Worm (Caenorhabditis elegans) whole organism, L3 larva: ENCODE data around the gene C35A5.11.

ENCODE experiments used
- ZK546.5 ChIP-seq: sonication (generic microtip); optimal IDR thresholded peaks from 2 replicates; lab custom pipeline; 2017; ENCODE audit warnings: missing biosample characterization, missing genetic modification characterization
- ceh-82 ChIP-seq: fragments of 150-350 bp; optimal IDR thresholded peaks from 2 replicates; lab custom pipeline; 2014; ENCODE audit warnings: missing biosample characterization, missing genetic modification characterization
- egl-27 ChIP-seq: sonication (generic microtip); optimal IDR thresholded peaks from 4 replicates; lab custom pipeline; 2017; ENCODE audit warnings: missing biosample characterization, missing genetic modification reagents, missing genetic modification characterization
- elt-1 ChIP-seq: fragments of 150-350 bp; optimal IDR thresholded peaks from 2 replicates; lab custom pipeline; 2014; ENCODE audit warnings: missing biosample characterization, missing genetic modification characterization
- elt-3 ChIP-seq, 3 experiments: fragments of 150-350 bp in 1 of 3; sonication (generic microtip) in 2 of 3; optimal IDR thresholded peaks; 2 replicates in 2 of 3; 4 replicates in 1 of 3; lab custom pipeline; 2014 to 2017; ENCODE audit warnings: missing biosample characterization in 3 of 3, missing genetic modification characterization in 3 of 3
- fos-1 ChIP-seq: fragments of 150-350 bp; optimal IDR thresholded peaks from 2 replicates; lab custom pipeline; 2014; ENCODE audit warnings: missing biosample characterization, missing genetic modification characterization
- hmg-11 ChIP-seq: sonication (generic microtip); optimal IDR thresholded peaks from 2 replicates; lab custom pipeline; 2016; ENCODE audit warnings: missing genetic modification characterization, missing compliant biosample characterization
- mdl-1 ChIP-seq: fragments of 150-350 bp; optimal IDR thresholded peaks from 2 replicates; lab custom pipeline; 2014; ENCODE audit warnings: missing biosample characterization, missing genetic modification characterization
- nhr-12 ChIP-seq: fragments of 150-350 bp; optimal IDR thresholded peaks from 2 replicates; lab custom pipeline; 2014; ENCODE audit warnings: missing biosample characterization, missing genetic modification characterization
- pha-4 ChIP-seq: fragments of 150-350 bp; optimal IDR thresholded peaks from 2 replicates; lab custom pipeline; 2014; ENCODE audit warnings: missing biosample characterization, missing genetic modification reagents, missing genetic modification characterization
- snpc-4 ChIP-seq: fragments of 150-350 bp; optimal IDR thresholded peaks from 2 replicates; lab custom pipeline; 2014; ENCODE audit warnings: missing biosample characterization, missing genetic modification characterization
- tbx-2 ChIP-seq: sonication (generic microtip); optimal IDR thresholded peaks from 2 replicates; lab custom pipeline; 2016; ENCODE audit warnings: mild to moderate bottlenecking, missing genetic modification characterization, missing compliant biosample characterization
- unc-62 ChIP-seq: fragments of 150-350 bp; sonication (generic microtip); optimal IDR thresholded peaks from 4 replicates; lab custom pipeline; 2014; ENCODE audit warnings: missing biosample characterization, missing genetic modification reagents, missing genetic modification characterization
- ztf-4 ChIP-seq: fragments of 150-350 bp; optimal IDR thresholded peaks from 2 replicates; lab custom pipeline; 2014; ENCODE audit warnings: missing biosample characterization, missing genetic modification characterization

DNA sequence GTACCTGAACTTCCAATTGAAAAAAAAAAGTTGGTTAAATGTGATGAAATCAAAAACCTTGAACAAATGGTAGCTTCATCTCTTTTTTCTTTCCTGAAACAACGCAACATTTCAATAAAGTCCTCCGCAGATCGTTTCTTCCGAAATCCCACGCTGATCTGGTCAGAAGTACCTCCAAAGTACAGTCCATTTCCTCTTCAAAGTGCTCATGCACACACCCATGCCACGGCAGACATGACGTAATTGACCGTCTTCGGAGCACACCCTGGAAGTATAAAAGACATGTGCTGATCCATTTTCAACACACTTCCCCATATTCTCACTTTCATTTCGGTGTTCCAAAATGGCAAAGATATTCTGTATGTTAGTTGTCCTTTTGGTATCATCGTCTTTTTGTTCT, 982 bp upstream of the C35A5.11 start, which contains the start of gene C35A5.10:
- TF ChIP-seq elt-3 (tag; optimal IDR thresholded peaks at IDR 0.05; lab: Kevin White, UChicago) (no peak), snpc-4 (no peak), tbx-2 (no peak), unc-62 (no peak), elt-1 (tag; lab: Kevin White, UChicago) (no peak), nhr-12 (tag; lab: Kevin White, UChicago) (no peak), ceh-82 (tag; lab: Kevin White, UChicago) (no peak), pha-4 (tag; lab: Kevin White, UChicago) (no peak), egl-27 (tag; lab: Kevin White, UChicago) (no peak), ZK546.5 (tag; lab: Kevin White, UChicago) (no peak), hmg-11 (tag; lab: Kevin White, UChicago) (no peak), ztf-4 (tag; lab: Kevin White, UChicago) (no peak), mdl-1 (no peak), fos-1 (tag; lab: Kevin White, UChicago) (no peak)
